Worm (Caenorhabditis elegans) whole organism, young adult: ENCODE data around the gene R144.11.
A peak's percentile ranks its signal among the peaks of the same experiment; 100 is the strongest.

Source experiments
- B0035.1 ChIP-seq: sonication (generic microtip); optimal IDR thresholded peaks from 2 replicates; lab custom pipeline; 2016; ENCODE audit warnings: missing genetic modification characterization, mild to moderate bottlenecking, missing compliant biosample characterization, missing genotype, missing genetic modification reagents
- D2030.7 ChIP-seq: fragments of 200-800 bp; sonication (Bioruptor generic); IDR thresholded peaks from 2 replicates; pipeline ENCODE4 v1.3.6; 2022; ENCODE audit warnings: missing genetic modification reagents, missing genetic modification characterization, missing compliant biosample characterization
- F33H1.4 ChIP-seq: fragments of 200-800 bp; sonication (Bioruptor generic); IDR thresholded peaks from 2 replicates; pipeline ENCODE4 v1.3.6; 2022; ENCODE audit warnings: missing genetic modification reagents, missing genetic modification characterization, missing compliant biosample characterization
- F49E8.2 ChIP-seq: sonication (generic microtip); optimal IDR thresholded peaks from 3 replicates; lab custom pipeline; 2017; ENCODE audit warnings: missing genetic modification characterization, mild to moderate bottlenecking, missing compliant biosample characterization, antibody characterized with exemption, moderate library complexity; ENCODE audit not compliant: insufficient read depth
- F57A8.1 ChIP-seq: fragments of 200-800 bp; sonication (Bioruptor generic); optimal IDR thresholded peaks from 2 replicates; lab custom pipeline; 2018; ENCODE audit warnings: mild to moderate bottlenecking, missing genetic modification characterization, moderate library complexity, missing compliant biosample characterization
- F57C9.4 ChIP-seq: sonication (generic microtip); optimal IDR thresholded peaks from 2 replicates; lab custom pipeline; 2017; ENCODE audit warnings: mild to moderate bottlenecking, missing genetic modification characterization, missing compliant biosample characterization
- Y67H2A.10 ChIP-seq: fragments of 200-800 bp; sonication (Bioruptor generic); conservative IDR thresholded peaks from 2 replicates; pipeline ENCODE4 v1.3.6; 2022; ENCODE audit warnings: missing genetic modification reagents, missing genetic modification characterization, missing compliant biosample characterization
- Y79H2A.3 ChIP-seq: fragments of 200-800 bp; sonication (Bioruptor generic); conservative IDR thresholded peaks from 2 replicates; pipeline ENCODE4 v1.3.6; 2022; ENCODE audit warnings: missing genetic modification reagents, missing genetic modification characterization, missing compliant biosample characterization
- akir-1 ChIP-seq: fragments of 200-800 bp; sonication (Bioruptor generic); optimal IDR thresholded peaks from 2 replicates; lab custom pipeline; 2018; ENCODE audit warnings: mild to moderate bottlenecking, missing genetic modification characterization, moderate library complexity, missing compliant biosample characterization
- ama-1 ChIP-seq, 3 experiments: fragments of 150-350 bp in 1 of 3; sonication (generic microtip) in 2 of 3; optimal IDR thresholded peaks; 2 replicates each; lab custom pipeline; 2014 to 2018; ENCODE audit warnings: missing biosample characterization in 2 of 3, missing genetic modification characterization in 2 of 3, missing genetic modification reagents in 2 of 3
- aptf-2 ChIP-seq: fragments of 200-800 bp; sonication (Bioruptor generic); conservative IDR thresholded peaks from 2 replicates; pipeline ENCODE4 v1.3.6; 2022; ENCODE audit warnings: missing genetic modification reagents, missing genetic modification characterization, missing compliant biosample characterization
- attf-3 ChIP-seq: fragments of 200-800 bp; sonication (Bioruptor generic); conservative IDR thresholded peaks from 2 replicates; pipeline ENCODE4 v1.3.6; 2022; ENCODE audit warnings: missing genetic modification reagents, missing genetic modification characterization, missing compliant biosample characterization
- attf-6 ChIP-seq: fragments of 200-800 bp; sonication (Bioruptor generic); IDR thresholded peaks from 2 replicates; pipeline ENCODE4 v1.3.6; 2022; ENCODE audit warnings: missing genetic modification reagents, missing genetic modification characterization, missing compliant biosample characterization
- bed-1 ChIP-seq: fragments of 200-800 bp; sonication (Bioruptor generic); IDR thresholded peaks from 2 replicates; pipeline ENCODE4 v1.3.6; 2022; ENCODE audit warnings: missing genetic modification reagents, missing genetic modification characterization, missing compliant biosample characterization
- cebp-2 ChIP-seq: fragments of 200-800 bp; sonication (Bioruptor generic); IDR thresholded peaks from 2 replicates; pipeline ENCODE4 v1.3.6; 2022; ENCODE audit warnings: missing genetic modification characterization, missing compliant biosample characterization
- ceh-40 ChIP-seq: fragments of 200-800 bp; sonication (Bioruptor generic); IDR thresholded peaks from 2 replicates; pipeline ENCODE4 v1.3.6; 2022; ENCODE audit warnings: missing genetic modification characterization, missing compliant biosample characterization
- ceh-58 ChIP-seq: fragments of 200-800 bp; sonication (Bioruptor generic); IDR thresholded peaks from 2 replicates; pipeline ENCODE4 v1.3.6; 2022; ENCODE audit warnings: missing genetic modification characterization, missing compliant biosample characterization
- chd-7 ChIP-seq: sonication (generic microtip); optimal IDR thresholded peaks from 2 replicates; lab custom pipeline; 2016; ENCODE audit warnings: mild to moderate bottlenecking, missing genetic modification characterization, moderate library complexity, missing compliant biosample characterization
- dpff-1 ChIP-seq: sonication (generic microtip); optimal IDR thresholded peaks from 2 replicates; lab custom pipeline; 2017; ENCODE audit warnings: mild to moderate bottlenecking, missing genetic modification characterization, missing compliant biosample characterization
- dpl-1 ChIP-seq: fragments of 150-350 bp; optimal IDR thresholded peaks from 2 replicates; lab custom pipeline; 2014; ENCODE audit warnings: missing biosample characterization, missing genetic modification reagents, missing genetic modification characterization
- ekl-4 ChIP-seq: fragments of 200-800 bp; sonication (Bioruptor generic); IDR thresholded peaks from 2 replicates; pipeline ENCODE4 v1.3.6; 2022; ENCODE audit warnings: missing genetic modification reagents, missing genetic modification characterization, missing compliant biosample characterization
- gei-17 ChIP-seq: fragments of 200-800 bp; sonication (Bioruptor generic); optimal IDR thresholded peaks from 2 replicates; lab custom pipeline; 2018; ENCODE audit warnings: mild to moderate bottlenecking, missing genetic modification characterization, missing compliant biosample characterization
- him-1 ChIP-seq: sonication (generic microtip); optimal IDR thresholded peaks from 2 replicates; lab custom pipeline; 2016; ENCODE audit warnings: missing genotype, missing genetic modification reagents, missing genetic modification characterization, missing compliant biosample characterization
- hrde-1 ChIP-seq: sonication (generic microtip); optimal IDR thresholded peaks from 2 replicates; lab custom pipeline; 2016; ENCODE audit warnings: missing genetic modification characterization, mild to moderate bottlenecking, missing compliant biosample characterization, moderate library complexity, missing genotype, missing genetic modification reagents, borderline replicate concordance
- lin-35 ChIP-seq, 3 experiments: fragments of 150-350 bp in 2 of 3; sonication (generic microtip) in 1 of 3; optimal IDR thresholded peaks; 2 replicates each; lab custom pipeline; 2014 to 2018; ENCODE audit warnings: missing biosample characterization in 3 of 3, missing genetic modification characterization in 3 of 3, missing genetic modification reagents in 3 of 3
- lin-40 ChIP-seq: sonication (generic microtip); optimal IDR thresholded peaks from 2 replicates; lab custom pipeline; 2016; ENCODE audit warnings: missing genetic modification characterization, mild to moderate bottlenecking, missing compliant biosample characterization, missing genotype, missing genetic modification reagents
- lin-54 ChIP-seq: fragments of 200-800 bp; sonication (Bioruptor generic); optimal IDR thresholded peaks from 2 replicates; lab custom pipeline; 2018; ENCODE audit warnings: mild to moderate bottlenecking, missing genetic modification characterization, missing compliant biosample characterization
- lir-1 ChIP-seq: fragments of 200-800 bp; sonication (Bioruptor generic); conservative IDR thresholded peaks from 2 replicates; pipeline ENCODE4 v1.3.6; 2022; ENCODE audit warnings: missing genetic modification reagents, missing genetic modification characterization, missing compliant biosample characterization
- madf-10 ChIP-seq: sonication (generic microtip); optimal IDR thresholded peaks from 2 replicates; lab custom pipeline; 2016; ENCODE audit warnings: mild to moderate bottlenecking, missing genetic modification characterization, missing compliant biosample characterization
- mcd-1 ChIP-seq: fragments of 200-800 bp; sonication (Bioruptor generic); IDR thresholded peaks from 2 replicates; pipeline ENCODE4 v1.3.6; 2022; ENCODE audit warnings: missing genetic modification reagents, missing genetic modification characterization, missing compliant biosample characterization
- nfya-1 ChIP-seq: sonication (generic microtip); optimal IDR thresholded peaks from 2 replicates; lab custom pipeline; 2017; ENCODE audit warnings: antibody characterized with exemption, missing compliant biosample characterization, missing genetic modification characterization, borderline replicate concordance; ENCODE audit not compliant: insufficient read depth
- nhr-80 ChIP-seq: sonication (generic microtip); optimal IDR thresholded peaks from 2 replicates; lab custom pipeline; 2016; ENCODE audit warnings: missing genetic modification characterization, missing compliant biosample characterization
- nhr-90 ChIP-seq: sonication (generic microtip); optimal IDR thresholded peaks from 2 replicates; lab custom pipeline; 2016; ENCODE audit warnings: missing genotype, mild to moderate bottlenecking, missing genetic modification characterization, missing compliant biosample characterization
- pbrm-1 ChIP-seq: fragments of 200-800 bp; sonication (Bioruptor generic); IDR thresholded peaks from 2 replicates; pipeline ENCODE4 v1.3.6; 2022; ENCODE audit warnings: missing genetic modification reagents, missing genetic modification characterization, missing compliant biosample characterization
- rpc-1 ChIP-seq, 2 experiments: fragments of 150-350 bp in 1 of 2; sonication (generic microtip) in 1 of 2; optimal IDR thresholded peaks; 2 replicates each; lab custom pipeline; 2014 to 2018; ENCODE audit warnings: missing biosample characterization in 1 of 2, missing genetic modification characterization in 1 of 2, missing genetic modification reagents in 1 of 2, missing genotype in 1 of 2
- sea-2 ChIP-seq: fragments of 200-800 bp; sonication (Bioruptor generic); IDR thresholded peaks from 2 replicates; pipeline ENCODE4 v1.3.6; 2022; ENCODE audit warnings: missing genetic modification characterization, missing compliant biosample characterization
- snpc-4 ChIP-seq, 5 experiments: fragments of 150-350 bp in 1 of 5; sonication (generic microtip) in 4 of 5; optimal IDR thresholded peaks; 2 replicates each; lab custom pipeline; 2014 to 2018; ENCODE audit warnings: missing genetic modification characterization in 5 of 5, missing biosample characterization in 3 of 5, antibody characterized with exemption in 2 of 5, mild to moderate bottlenecking in 2 of 5, missing compliant biosample characterization in 2 of 5, missing genotype in 2 of 5, moderate library complexity in 2 of 5, missing genetic modification reagents in 1 of 5
- tlf-1 ChIP-seq: fragments of 200-800 bp; sonication (Bioruptor generic); optimal IDR thresholded peaks from 2 replicates; lab custom pipeline; 2018; ENCODE audit warnings: mild to moderate bottlenecking, missing genetic modification characterization, missing compliant biosample characterization
- unc-130 ChIP-seq: sonication (generic microtip); optimal IDR thresholded peaks from 2 replicates; lab custom pipeline; 2016; ENCODE audit warnings: missing genetic modification reagents, missing genetic modification characterization, missing compliant biosample characterization
- zfh-2 ChIP-seq: fragments of 200-800 bp; sonication (Bioruptor generic); conservative IDR thresholded peaks from 2 replicates; pipeline ENCODE4 v1.3.6; 2022; ENCODE audit warnings: missing genetic modification reagents, missing genetic modification characterization, missing compliant biosample characterization
- ztf-18 ChIP-seq: sonication (generic microtip); optimal IDR thresholded peaks from 2 replicates; lab custom pipeline; 2016; ENCODE audit warnings: missing genotype, mild to moderate bottlenecking, missing genetic modification characterization, missing compliant biosample characterization
- ztf-25 ChIP-seq: fragments of 200-800 bp; sonication (Bioruptor generic); IDR thresholded peaks from 2 replicates; pipeline ENCODE4 v1.3.6; 2022; ENCODE audit warnings: missing genetic modification reagents, missing genetic modification characterization, missing compliant biosample characterization
- ztf-26 ChIP-seq: sonication (generic microtip); optimal IDR thresholded peaks from 2 replicates; lab custom pipeline; 2017; ENCODE audit warnings: missing genetic modification characterization, missing compliant biosample characterization
- ztf-28 ChIP-seq: fragments of 200-800 bp; sonication (Bioruptor generic); IDR thresholded peaks from 2 replicates; pipeline ENCODE4 v1.3.6; 2022; ENCODE audit warnings: missing genetic modification reagents, missing genetic modification characterization, missing compliant biosample characterization
- ztf-3 ChIP-seq: fragments of 200-800 bp; sonication (Bioruptor generic); optimal IDR thresholded peaks from 2 replicates; lab custom pipeline; 2018; ENCODE audit warnings: mild to moderate bottlenecking, missing genetic modification characterization, missing compliant biosample characterization
- ztf-6 ChIP-seq: fragments of 200-800 bp; sonication (Bioruptor generic); IDR thresholded peaks from 2 replicates; pipeline ENCODE4 v1.3.6; 2022; ENCODE audit warnings: missing genetic modification reagents, missing genetic modification characterization, missing compliant biosample characterization

The R144.11 gene

ce11 chrIII:5025136-5025629, 16.6 kb upstream of the R144.11 start (continued):
- TF ChIP-seq him-1 (no peak), ztf-18 (tag; lab: Kevin White, UChicago) (no peak), F49E8.2 (no peak), hrde-1 (tag; lab: Kevin White, UChicago) (peak; percentile 58), lin-40 (tag; lab: Kevin White, UChicago) (peak; percentile 28), ekl-4 (peak; percentile 51; the same call in 1 of the 2 replicates), dpff-1 (tag; lab: Kevin White, UChicago) (no peak), ztf-26 (tag; lab: Kevin White, UChicago) (peak; percentile 66), ceh-40 (GFP tag; lab: Robert Waterston, UW) (0 out of 2 replicates have a peak, but pooled peaks have one; percentile 16), attf-6 (GFP tag; lab: Robert Waterston, UW) (no peak), F57A8.1 (GFP tag; lab: Kevin White, UChicago) (no peak), tlf-1 (GFP tag; lab: Kevin White, UChicago) (peak; percentile 67), nhr-80 (tag; lab: Kevin White, UChicago) (peak; percentile 9), cebp-2 (no peak), F33H1.4 (peak; percentile 36; the same call in 1 of the 2 replicates), nfya-1 (tag; lab: Kevin White, UChicago) (no peak), snpc-4 (GFP tag; optimal IDR thresholded peaks at IDR 0.05; lab: Kevin White, UChicago) (no peak), snpc-4 (tag; optimal IDR thresholded peaks at IDR 0.05; lab: Kevin White, UChicago) (peak in 2 of 4 experiments; percentile 26 to 43), ztf-25 (no peak), bed-1 (no peak), chd-7 (tag; lab: Kevin White, UChicago) (peak; percentile 27), ztf-3 (GFP tag; lab: Kevin White, UChicago) (no peak), lin-35 (GFP tag; optimal IDR thresholded peaks at IDR 0.05; lab: Kevin White, UChicago) (peak in 1 of 3 experiments; percentile 20), unc-130 (no peak), F57C9.4 (tag; lab: Kevin White, UChicago) (no peak), attf-3 (GFP tag; lab: Robert Waterston, UW) (peak; percentile 16; the same call in 1 of the 2 replicates), lir-1 (GFP tag; lab: Robert Waterston, UW) (peak; percentile 55; the same call in 1 of the 2 replicates), gei-17 (peak; percentile 7), lin-54 (peak; percentile 52), zfh-2 (no peak), pbrm-1 (peak; percentile 45; the same call in 1 of the 2 replicates), ztf-6 (GFP tag; lab: Robert Waterston, UW) (no peak), nhr-90 (tag; lab: Kevin White, UChicago) (peak; percentile 45), ztf-28 (0 out of 2 replicates have a peak, but pooled peaks have one; percentile 19), akir-1 (GFP tag; lab: Kevin White, UChicago) (no peak), ama-1 (optimal IDR thresholded peaks at IDR 0.05; lab: Kevin White, UChicago) (peak; percentile 90), ama-1 (GFP tag; optimal IDR thresholded peaks at IDR 0.05; lab: Kevin White, UChicago) (peak in 1 of 2 experiments; percentile 39), B0035.1 (tag; lab: Kevin White, UChicago) (peak; percentile 68), aptf-2 (GFP tag; lab: Robert Waterston, UW) (no peak), D2030.7 (GFP tag; lab: Robert Waterston, UW) (peak; percentile 55), Y67H2A.10 (GFP tag; lab: Robert Waterston, UW) (peak; percentile 12; the same call in 1 of the 2 replicates), madf-10 (tag; lab: Kevin White, UChicago) (peak; percentile 43), Y79H2A.3 (peak; percentile 67; the same call in 1 of the 2 replicates), sea-2 (GFP tag; lab: Robert Waterston, UW) (no peak), dpl-1 (GFP tag; lab: Kevin White, UChicago) (no peak), mcd-1 (GFP tag; lab: Robert Waterston, UW) (peak; percentile 50; the same call in 1 of the 2 replicates), rpc-1 (optimal IDR thresholded peaks at IDR 0.05; lab: Kevin White, UChicago) (no peak), rpc-1 (tag; optimal IDR thresholded peaks at IDR 0.05; lab: Kevin White, UChicago) (no peak), ceh-58 (no peak)
